Worm (Caenorhabditis elegans): ENCODE measurements around the gene cht-4.

- TF ChIP-seq T07F8.4 (tag; optimal IDR thresholded peaks at IDR 0.05) (no peak), ama-1 (optimal IDR thresholded peaks at IDR 0.05) (no peak), ama-1 (GFP tag; optimal IDR thresholded peaks at IDR 0.05) (no peak), nfya-1 (tag; optimal IDR thresholded peaks at IDR 0.05; ENCODE audit: borderline replicate concordance, insufficient read depth) (no peak), ceh-79 (tag; optimal IDR thresholded peaks at IDR 0.05) (no peak), ets-4 (GFP tag; optimal IDR thresholded peaks at IDR 0.05) (no peak)
These were observed 4.4 kb downstream of the cht-4 start for ce11 chrIII:1652925-1653324.
